Worm (Caenorhabditis elegans): ENCODE data around the gene B0393.5.
A peak's percentile ranks its signal among the peaks of the same experiment; 100 is the strongest.

B0393.5 gene

ce11 chrIII:4756983-4757382 lies 8.6 kb upstream of the B0393.5 start, which contains the start of gene fbxl-2 (continued):
- peak; percentile 22 for TF ChIP-seq ccch-3 (GFP tag; optimal IDR thresholded peaks at IDR 0.05)
- TF ChIP-seq hlh-12 (tag; optimal IDR thresholded peaks at IDR 0.05): no peak
- peak; percentile 92 for TF ChIP-seq lir-1 (GFP tag; conservative IDR thresholded peaks at IDR 0.05)
- no peak for TF ChIP-seq tbx-9 (tag; optimal IDR thresholded peaks at IDR 0.05; ENCODE audit: borderline replicate concordance)
- TF ChIP-seq sdz-38 (tag; optimal IDR thresholded peaks at IDR 0.05): no peak
- peak; percentile 96 for TF ChIP-seq efl-1 (GFP tag; optimal IDR thresholded peaks at IDR 0.05)
- TF ChIP-seq lag-1 (GFP tag; IDR thresholded peaks at IDR 0.05): no peak
- peak; percentile 85 for TF ChIP-seq K12H6.12 (tag; optimal IDR thresholded peaks at IDR 0.05)
- peak; percentile 63 for TF ChIP-seq egrh-3 (GFP tag; IDR thresholded peaks at IDR 0.05)
- peak; percentile 26 for TF ChIP-seq snpc-4 (GFP tag; optimal IDR thresholded peaks at IDR 0.05)
- TF ChIP-seq snpc-4 (tag; optimal IDR thresholded peaks at IDR 0.05): peak in 3 of 4 experiments; percentile 74 to 82 (median 81)
- peak; percentile 88 for TF ChIP-seq Y56A3A.18 (GFP tag; IDR thresholded peaks at IDR 0.05)
- peak; percentile 54 to 83 for TF ChIP-seq let-607 (tag; optimal IDR thresholded peaks at IDR 0.05)
- TF ChIP-seq mes-4 (tag; optimal IDR thresholded peaks at IDR 0.05): no peak
- peak; percentile 0 for TF ChIP-seq T07F8.4 (tag; optimal IDR thresholded peaks at IDR 0.05)
- TF ChIP-seq egl-44 (GFP tag; IDR thresholded peaks at IDR 0.05): peak; percentile 78
- TF ChIP-seq ets-4 (GFP tag; optimal IDR thresholded peaks at IDR 0.05): peak; percentile 35
- TF ChIP-seq hrde-1 (tag; optimal IDR thresholded peaks at IDR 0.05; ENCODE audit: borderline replicate concordance): peak; percentile 63
- TF ChIP-seq ztf-3 (GFP tag; optimal IDR thresholded peaks at IDR 0.05): peak; percentile 7
- TF ChIP-seq nfyb-1 (GFP tag; IDR thresholded peaks at IDR 0.05): peak; percentile 96
- TF ChIP-seq snpc-1.3 (tag; optimal IDR thresholded peaks at IDR 0.05; ENCODE audit: insufficient read depth): peak; percentile 41
- peak; percentile 92 for TF ChIP-seq zfh-2 (GFP tag; conservative IDR thresholded peaks at IDR 0.05)
- TF ChIP-seq B0336.3 (GFP tag; IDR thresholded peaks at IDR 0.05): peak; percentile 95
- no peak for TF ChIP-seq Y79H2A.3 (GFP tag; conservative IDR thresholded peaks at IDR 0.05)
- peak; percentile 16 for TF ChIP-seq akir-1 (GFP tag; optimal IDR thresholded peaks at IDR 0.05)
- no peak for TF ChIP-seq aptf-2 (GFP tag; conservative IDR thresholded peaks at IDR 0.05)
- TF ChIP-seq ceh-40 (GFP tag; IDR thresholded peaks at IDR 0.05): no peak
- peak; percentile 99 for TF ChIP-seq ztf-18 (tag; optimal IDR thresholded peaks at IDR 0.05)
- peak; percentile 59; the same call in 1 of the 2 replicates for TF ChIP-seq B0019.2 (GFP tag; conservative IDR thresholded peaks at IDR 0.05)
- no peak for TF ChIP-seq nhr-27 (tag; optimal IDR thresholded peaks at IDR 0.05)

- TF ChIP-seq egrh-3 (GFP tag; IDR thresholded peaks at IDR 0.05): peak; percentile 41; the same call in 1 of the 2 replicates
- no peak for TF ChIP-seq nfyb-1 (GFP tag; IDR thresholded peaks at IDR 0.05)
- peak; percentile 81 for TF ChIP-seq zfh-2 (GFP tag; conservative IDR thresholded peaks at IDR 0.05)
- no peak for TF ChIP-seq cebp-1 (GFP tag; IDR thresholded peaks at IDR 0.05)
- no peak for TF ChIP-seq cebp-1 (tag; optimal IDR thresholded peaks at IDR 0.05)
Observed at ce11 chrIII:4762846-4763245, 2.7 kb upstream of the B0393.5 start.

ce11 chrIII:4763509-4763908 lies 2.1 kb upstream of the B0393.5 start, which contains the start of gene B0393.4:
Gene B0393.4 (minus strand): TSS chrIII:4763609.
- no peak for TF ChIP-seq B0336.3 (GFP tag; IDR thresholded peaks at IDR 0.05)
- no peak for TF ChIP-seq madf-10 (tag; optimal IDR thresholded peaks at IDR 0.05)
- no peak for TF ChIP-seq lsy-27 (tag; optimal IDR thresholded peaks at IDR 0.05; ENCODE audit: borderline replicate concordance, insufficient read depth)
- no peak for TF ChIP-seq dpff-1 (tag; optimal IDR thresholded peaks at IDR 0.05)
- no peak for TF ChIP-seq Y56A3A.18 (GFP tag; IDR thresholded peaks at IDR 0.05)
- TF ChIP-seq ceh-91 (GFP tag; IDR thresholded peaks at IDR 0.05): no peak
- TF ChIP-seq F37B4.10 (GFP tag; IDR thresholded peaks at IDR 0.05): no peak
- TF ChIP-seq mes-4 (tag; optimal IDR thresholded peaks at IDR 0.05): no peak
- TF ChIP-seq F52B5.7 (tag; optimal IDR thresholded peaks at IDR 0.05): no peak
- TF ChIP-seq ztf-3 (GFP tag; optimal IDR thresholded peaks at IDR 0.05): no peak
- no peak for TF ChIP-seq egl-18 (GFP tag; IDR thresholded peaks at IDR 0.05)
